Worm (Caenorhabditis elegans) whole organism, mixed stage, embryonic: ENCODE data around the gene hlh-6.

Experiments used
- blmp-1 ChIP-seq: fragments of 150-350 bp; optimal IDR thresholded peaks from 2 replicates; lab custom pipeline; 2014; ENCODE audit warnings: missing biosample characterization, missing genetic modification characterization
- ceh-83 ChIP-seq: fragments of 200-800 bp; sonication (Bioruptor generic); optimal IDR thresholded peaks from 2 replicates; lab custom pipeline; 2018; ENCODE audit warnings: mild to moderate bottlenecking, missing genetic modification characterization, missing compliant biosample characterization
- nhr-12 ChIP-seq: fragments of 150-350 bp; optimal IDR thresholded peaks from 2 replicates; lab custom pipeline; 2014; ENCODE audit warnings: missing biosample characterization, missing genetic modification characterization
- nhr-237 ChIP-seq: fragments of 150-350 bp; optimal IDR thresholded peaks from 2 replicates; lab custom pipeline; 2014; ENCODE audit warnings: missing biosample characterization, missing genetic modification characterization
- unc-39 ChIP-seq: fragments of 150-350 bp; optimal IDR thresholded peaks from 2 replicates; lab custom pipeline; 2014; ENCODE audit warnings: missing biosample characterization, missing genetic modification characterization
- ztf-11 ChIP-seq: fragments of 150-350 bp; optimal IDR thresholded peaks from 2 replicates; lab custom pipeline; 2014; ENCODE audit warnings: missing biosample characterization, missing genetic modification characterization

- TF ChIP-seq nhr-12 (tag; lab: Kevin White, UChicago) (no peak), nhr-237 (tag; lab: Kevin White, UChicago) (no peak), ceh-83 (GFP tag; lab: Kevin White, UChicago) (no peak), unc-39 (no peak), blmp-1 (no peak), ztf-11 (tag; lab: Kevin White, UChicago) (no peak)
Measured at ce11 chrII:9625930-9626329, 11.3 kb upstream of the hlh-6 start.
